Fruit fly (Drosophila melanogaster): Measurements from ENCODE around the gene Pcyt2.

Pcyt2 gene

dm6 chr3L:1549148-1549547 lies 4.1 kb upstream of the Pcyt2 start (continued):
- no peak for TF ChIP-seq D (optimal IDR thresholded peaks at IDR 0.05)
- no peak for TF ChIP-seq D (GFP tag; optimal IDR thresholded peaks at IDR 0.05)
- no peak for TF ChIP-seq CG7271 (tag; optimal IDR thresholded peaks at IDR 0.05)
- TF ChIP-seq Deaf1 (tag; optimal IDR thresholded peaks at IDR 0.05), result no peak
- no peak for TF ChIP-seq Kr (GFP tag; optimal IDR thresholded peaks at IDR 0.05)
- TF ChIP-seq CG17186 (GFP tag; optimal IDR thresholded peaks at IDR 0.05), result no peak
- no peak for TF ChIP-seq Usf (GFP tag; optimal IDR thresholded peaks at IDR 0.05)
- TF ChIP-seq cad (GFP tag; optimal IDR thresholded peaks at IDR 0.05), result no peak
- TF ChIP-seq H2.0 (GFP tag; IDR thresholded peaks at IDR 0.05), result no peak
- no peak for TF ChIP-seq gt (GFP tag; IDR thresholded peaks at IDR 0.05)
- peak; percentile 37 for TF ChIP-seq CG2678 (tag; optimal IDR thresholded peaks at IDR 0.05)
- TF ChIP-seq CG17328 (GFP tag; IDR thresholded peaks at IDR 0.05), result no peak
- no peak for TF ChIP-seq grau (tag; optimal IDR thresholded peaks at IDR 0.05)
- TF ChIP-seq al (GFP tag; IDR thresholded peaks at IDR 0.05), result peak; percentile 17; the same call in 1 of the 2 replicates
- no peak for TF ChIP-seq CG13287 (GFP tag; IDR thresholded peaks at IDR 0.05; ENCODE audit: partially characterized antibody)
- TF ChIP-seq CG8478 (optimal IDR thresholded peaks at IDR 0.05), result no peak
- TF ChIP-seq Doc3 (GFP tag; IDR thresholded peaks at IDR 0.05; ENCODE audit: partially characterized antibody), result no peak
- no peak for TF ChIP-seq CG32772 (GFP tag; IDR thresholded peaks at IDR 0.05)
- TF ChIP-seq bcd (GFP tag; optimal IDR thresholded peaks at IDR 0.05), result peak; percentile 29
- TF ChIP-seq lab (GFP tag; optimal IDR thresholded peaks at IDR 0.05), result peak; percentile 1
- no peak for TF ChIP-seq tup (GFP tag; optimal IDR thresholded peaks at IDR 0.05)
- no peak for TF ChIP-seq Stat92E (GFP tag; optimal IDR thresholded peaks at IDR 0.05)
- TF ChIP-seq Hmr (GFP tag; optimal IDR thresholded peaks at IDR 0.05), result no peak
- peak; percentile 5 for TF ChIP-seq CG12155 (GFP tag; optimal IDR thresholded peaks at IDR 0.05)
- TF ChIP-seq CG14667 (GFP tag; IDR thresholded peaks at IDR 0.05), result no peak
- no peak for TF ChIP-seq insv (GFP tag; optimal IDR thresholded peaks at IDR 0.05)
- 0 out of 3 replicates have a peak, but pooled peaks have one; percentile 11 for TF ChIP-seq sr (GFP tag; IDR thresholded peaks at IDR 0.05)
- peak; percentile 33 for TF ChIP-seq Fer3 (tag; optimal IDR thresholded peaks at IDR 0.05)
- TF ChIP-seq Spps (tag; optimal IDR thresholded peaks at IDR 0.05), result no peak
- no peak for TF ChIP-seq Bdp1 (GFP tag; optimal IDR thresholded peaks at IDR 0.05)
- no peak for TF ChIP-seq CG16813 (GFP tag; IDR thresholded peaks at IDR 0.05; ENCODE audit: partially characterized antibody)
- TF ChIP-seq bbx (GFP tag; IDR thresholded peaks at IDR 0.05; ENCODE audit: partially characterized antibody), result no peak
- peak; percentile 5; the same call in 1 of the 2 replicates for TF ChIP-seq sob (GFP tag; IDR thresholded peaks at IDR 0.05)
- no peak for TF ChIP-seq CG7556 (GFP tag; optimal IDR thresholded peaks at IDR 0.05)
- no peak for TF ChIP-seq D19B (GFP tag; optimal IDR thresholded peaks at IDR 0.05)
- no peak for TF ChIP-seq Sox100B (GFP tag; optimal IDR thresholded peaks at IDR 0.05)
- no peak for TF ChIP-seq schlank (tag; optimal IDR thresholded peaks at IDR 0.05)
- TF ChIP-seq CG2889 (GFP tag; IDR thresholded peaks at IDR 0.05), result no peak
- TF ChIP-seq mld (GFP tag; IDR thresholded peaks at IDR 0.05; ENCODE audit: partially characterized antibody), result no peak
- TF ChIP-seq Dp (GFP tag; optimal IDR thresholded peaks at IDR 0.05), result no peak
- no peak for TF ChIP-seq CG4820 (GFP tag; optimal IDR thresholded peaks at IDR 0.05)
- peak; percentile 45; the same call in 1 of the 3 replicates for TF ChIP-seq dysf (GFP tag; IDR thresholded peaks at IDR 0.05)
- no peak for TF ChIP-seq CG13894 (tag; optimal IDR thresholded peaks at IDR 0.05)
- TF ChIP-seq pzg (GFP tag; optimal IDR thresholded peaks at IDR 0.05), result no peak
- TF ChIP-seq cg (GFP tag; optimal IDR thresholded peaks at IDR 0.05), result no peak
- peak; percentile 9 for TF ChIP-seq CG12071 (GFP tag; optimal IDR thresholded peaks at IDR 0.05)
- TF ChIP-seq amos (GFP tag; IDR thresholded peaks at IDR 0.05; ENCODE audit: partially characterized antibody), result no peak
- no peak for TF ChIP-seq wdn (GFP tag; IDR thresholded peaks at IDR 0.05)
- TF ChIP-seq Side (GFP tag; optimal IDR thresholded peaks at IDR 0.05), result no peak
- no peak for TF ChIP-seq CG34224 (GFP tag; IDR thresholded peaks at IDR 0.05; ENCODE audit: partially characterized antibody)
- TF ChIP-seq HLH3B (GFP tag; IDR thresholded peaks at IDR 0.05), result no peak

Measured in whole organism, embryonic.